Worm (Caenorhabditis elegans): ENCODE results near the gene srw-143.

DNA sequence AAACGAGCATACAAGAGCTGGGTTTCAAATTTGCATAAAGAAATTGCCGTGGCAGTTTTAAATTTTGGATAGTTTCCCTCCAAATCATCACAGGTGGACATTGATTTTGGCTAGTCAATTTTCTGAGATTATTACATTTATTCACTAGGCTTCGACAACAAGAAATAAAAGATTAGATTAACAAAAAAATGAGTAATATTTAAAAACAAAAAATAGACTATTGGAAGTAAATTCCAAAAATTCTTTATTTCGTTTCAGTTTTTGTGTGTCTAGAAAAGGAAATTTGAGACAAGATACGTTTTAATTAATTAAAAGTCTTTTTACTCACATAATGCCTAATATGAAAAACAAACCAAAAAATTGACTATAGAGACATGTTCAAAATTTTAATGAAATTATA, 16.9 kb upstream of the srw-143 start, which contains the start of gene srw-142:
- TF ChIP-seq pes-1 (GFP tag; IDR thresholded peaks at IDR 0.05), result no peak
- no peak for TF ChIP-seq ama-1 (optimal IDR thresholded peaks at IDR 0.05)
- no peak for TF ChIP-seq F13C5.2 (tag; optimal IDR thresholded peaks at IDR 0.05)
- no peak for TF ChIP-seq ceh-13 (GFP tag; optimal IDR thresholded peaks at IDR 0.05)
- TF ChIP-seq aly-1 (tag; optimal IDR thresholded peaks at IDR 0.05), result no peak
- TF ChIP-seq hnd-1 (tag; optimal IDR thresholded peaks at IDR 0.05), result no peak
- no peak for TF ChIP-seq flt-1 (GFP tag; IDR thresholded peaks at IDR 0.05)
- TF ChIP-seq sea-1 (GFP tag; conservative IDR thresholded peaks at IDR 0.05), result no peak
- no peak for TF ChIP-seq B0310.2 (tag; optimal IDR thresholded peaks at IDR 0.05)
- no peak for TF ChIP-seq scrt-1 (GFP tag; IDR thresholded peaks at IDR 0.05)
